Worm (Caenorhabditis elegans) whole organism, midembryonic: ENCODE measurements around the gene srg-2.

Experiments used
- T22C8.4 ChIP-seq: fragments of 200-800 bp; sonication (Bioruptor generic); IDR thresholded peaks from 2 replicates; pipeline ENCODE4 v1.3.6; 2022; ENCODE audit warnings: missing genetic modification characterization, missing compliant biosample characterization
- cog-1 ChIP-seq: sonication (generic microtip); optimal IDR thresholded peaks from 2 replicates; lab custom pipeline; 2016; ENCODE audit warnings: missing genetic modification characterization, missing compliant biosample characterization
- flt-1 ChIP-seq: fragments of 200-800 bp; sonication (Bioruptor generic); IDR thresholded peaks from 2 replicates; pipeline ENCODE4 v1.3.6; 2022; ENCODE audit warnings: missing genetic modification characterization, missing compliant biosample characterization
- klf-2 ChIP-seq: fragments of 200-800 bp; sonication (Bioruptor generic); conservative IDR thresholded peaks from 2 replicates; pipeline ENCODE4 v1.3.6; 2022; ENCODE audit warnings: missing genetic modification reagents, missing genetic modification characterization, missing compliant biosample characterization
- med-1 ChIP-seq: sonication (generic microtip); optimal IDR thresholded peaks from 2 replicates; lab custom pipeline; 2017; ENCODE audit warnings: missing genetic modification characterization, mild to moderate bottlenecking, missing compliant biosample characterization, antibody characterized with exemption, missing genetic modification reagents; ENCODE audit not compliant: insufficient read depth
- ref-1 ChIP-seq: fragments of 200-800 bp; sonication (Bioruptor generic); conservative IDR thresholded peaks from 2 replicates; pipeline ENCODE4 v1.3.6; 2022; ENCODE audit warnings: missing genetic modification reagents, missing genetic modification characterization, missing compliant biosample characterization
- tab-1 ChIP-seq: fragments of 200-800 bp; sonication (Bioruptor generic); IDR thresholded peaks from 2 replicates; pipeline ENCODE4 v1.3.6; 2022; ENCODE audit warnings: missing genetic modification characterization, missing compliant biosample characterization
- ztf-23 ChIP-seq: fragments of 200-800 bp; sonication (Bioruptor generic); IDR thresholded peaks from 2 replicates; pipeline ENCODE4 v1.3.6; 2022; ENCODE audit warnings: missing genetic modification reagents, missing genetic modification characterization, missing compliant biosample characterization
- ztf-29 ChIP-seq: fragments of 200-800 bp; sonication (Bioruptor generic); IDR thresholded peaks from 2 replicates; pipeline ENCODE4 v1.3.6; 2022; ENCODE audit warnings: missing genetic modification reagents, missing genetic modification characterization, missing compliant biosample characterization

srg-2 gene

DNA sequence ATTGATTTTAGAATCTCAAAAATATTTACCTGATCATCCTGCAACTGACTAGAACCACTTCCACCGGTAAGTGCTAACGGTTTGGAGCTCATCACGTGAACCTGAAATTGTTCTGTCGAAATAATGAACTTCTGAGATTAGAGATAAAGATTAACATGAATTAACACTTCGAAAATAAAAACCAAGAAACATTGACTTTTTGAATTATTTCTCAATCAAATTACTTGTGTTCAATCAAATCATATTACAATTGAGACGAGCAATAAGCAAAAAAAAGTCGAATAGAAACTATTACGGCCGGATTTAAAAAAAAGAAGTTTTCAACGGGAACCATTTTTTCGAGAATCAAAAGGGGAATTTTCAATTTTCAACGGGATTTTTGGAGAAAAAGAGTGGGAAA is 14.3 kb downstream of the srg-2 start, which contains the start of gene bcas-2:
Gene bcas-2, minus strand, starts transcription at position 101 of the 400 bp plus-strand sequence.
- TF ChIP-seq med-1 (GFP tag; lab: Kevin White, UChicago) (no peak), klf-2 (GFP tag; lab: Robert Waterston, UW) (no peak), ztf-29 (GFP tag; lab: Robert Waterston, UW) (no peak), tab-1 (GFP tag; lab: Robert Waterston, UW) (no peak), ref-1 (GFP tag; lab: Robert Waterston, UW) (no peak), T22C8.4 (GFP tag; lab: Robert Waterston, UW) (no peak), flt-1 (GFP tag; lab: Robert Waterston, UW) (no peak), ztf-23 (GFP tag; lab: Robert Waterston, UW) (no peak), cog-1 (tag; lab: Kevin White, UChicago) (no peak)

DNA sequence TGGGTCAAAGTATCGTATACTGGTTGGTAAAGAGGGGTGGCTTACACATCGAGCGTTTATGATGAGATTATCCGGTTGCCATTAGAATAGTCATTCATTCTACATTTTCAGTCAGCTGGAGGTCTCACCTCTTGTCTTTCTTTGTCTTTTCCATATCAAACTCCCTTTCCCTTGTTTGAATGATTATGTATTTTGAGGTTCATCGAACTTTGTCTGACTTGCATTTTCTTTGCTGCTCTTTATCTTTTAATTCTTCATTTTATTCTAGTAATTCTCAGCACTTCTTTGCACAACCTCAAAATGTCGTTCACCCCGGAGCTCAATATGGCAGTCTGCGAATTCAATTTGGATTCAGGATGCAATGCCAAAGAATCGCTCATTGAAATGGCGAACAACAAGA is 19.5 kb downstream of the srg-2 start, which contains the start of gene T12A2.3:
Gene T12A2.3, plus strand, starts transcription at position 301 of the 400 bp plus-strand sequence.
- TF ChIP-seq klf-2 (GFP tag; lab: Robert Waterston, UW) (no peak), tab-1 (GFP tag; lab: Robert Waterston, UW) (no peak), ztf-23 (GFP tag; lab: Robert Waterston, UW) (no peak), flt-1 (GFP tag; lab: Robert Waterston, UW) (no peak), ztf-29 (GFP tag; lab: Robert Waterston, UW) (no peak), ref-1 (GFP tag; lab: Robert Waterston, UW) (no peak), T22C8.4 (GFP tag; lab: Robert Waterston, UW) (no peak), med-1 (GFP tag; lab: Kevin White, UChicago) (no peak), cog-1 (tag; lab: Kevin White, UChicago) (no peak)

DNA sequence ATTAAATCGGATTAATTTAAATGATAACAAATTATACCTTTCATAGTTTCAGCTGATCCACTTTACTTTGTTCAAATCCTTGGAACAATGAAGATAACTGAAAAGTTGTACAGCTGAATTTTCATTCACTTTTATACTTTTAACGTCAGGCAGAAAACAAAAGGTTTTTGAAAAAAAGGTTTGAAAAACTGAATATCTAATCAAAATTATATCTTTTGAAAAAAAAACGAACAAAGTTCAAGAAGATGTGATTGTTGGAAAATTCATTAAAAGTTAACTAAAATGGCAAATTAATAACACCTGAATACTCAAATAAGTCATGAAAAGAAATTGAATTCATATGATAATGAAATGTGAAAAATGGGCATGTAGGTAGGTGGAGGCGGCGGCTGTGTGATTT is 23.4 kb downstream of the srg-2 start, which contains the start of gene T12A2.21:
Gene T12A2.21, minus strand, starts transcription at position 101 of the 400 bp plus-strand sequence.
- TF ChIP-seq tab-1 (GFP tag; lab: Robert Waterston, UW) (no peak), cog-1 (tag; lab: Kevin White, UChicago) (no peak), T22C8.4 (GFP tag; lab: Robert Waterston, UW) (no peak), flt-1 (GFP tag; lab: Robert Waterston, UW) (no peak), ztf-23 (GFP tag; lab: Robert Waterston, UW) (no peak), klf-2 (GFP tag; lab: Robert Waterston, UW) (no peak), med-1 (GFP tag; lab: Kevin White, UChicago) (no peak), ref-1 (GFP tag; lab: Robert Waterston, UW) (no peak), ztf-29 (GFP tag; lab: Robert Waterston, UW) (no peak)

DNA sequence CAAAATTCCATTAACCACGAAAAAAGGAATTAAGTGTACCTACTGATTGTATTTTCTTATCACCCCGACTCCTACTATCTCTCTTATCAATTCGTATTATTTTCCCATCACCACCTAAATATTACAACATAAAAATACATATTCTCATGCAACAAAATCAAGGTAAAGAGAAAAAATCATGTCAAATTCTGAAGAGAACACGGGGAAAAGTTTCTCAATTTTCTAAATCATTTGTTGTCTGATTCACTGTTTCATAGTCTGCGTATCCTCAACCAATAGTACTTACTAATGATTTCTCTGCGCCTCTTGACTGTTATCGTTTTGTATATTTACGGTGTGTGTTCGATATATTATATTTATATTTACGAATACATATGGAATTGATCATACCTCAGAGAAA is 28.1 kb downstream of the srg-2 start:
- no peak for TF ChIP-seq cog-1 (tag; lab: Kevin White, UChicago)
- no peak for TF ChIP-seq ztf-29 (GFP tag; lab: Robert Waterston, UW)
- TF ChIP-seq ztf-23 (GFP tag; lab: Robert Waterston, UW), result no peak
- no peak for TF ChIP-seq T22C8.4 (GFP tag; lab: Robert Waterston, UW)
- TF ChIP-seq klf-2 (GFP tag; lab: Robert Waterston, UW), result no peak
- no peak for TF ChIP-seq tab-1 (GFP tag; lab: Robert Waterston, UW)
- no peak for TF ChIP-seq med-1 (GFP tag; lab: Kevin White, UChicago)
- TF ChIP-seq ref-1 (GFP tag; lab: Robert Waterston, UW), result no peak

DNA sequence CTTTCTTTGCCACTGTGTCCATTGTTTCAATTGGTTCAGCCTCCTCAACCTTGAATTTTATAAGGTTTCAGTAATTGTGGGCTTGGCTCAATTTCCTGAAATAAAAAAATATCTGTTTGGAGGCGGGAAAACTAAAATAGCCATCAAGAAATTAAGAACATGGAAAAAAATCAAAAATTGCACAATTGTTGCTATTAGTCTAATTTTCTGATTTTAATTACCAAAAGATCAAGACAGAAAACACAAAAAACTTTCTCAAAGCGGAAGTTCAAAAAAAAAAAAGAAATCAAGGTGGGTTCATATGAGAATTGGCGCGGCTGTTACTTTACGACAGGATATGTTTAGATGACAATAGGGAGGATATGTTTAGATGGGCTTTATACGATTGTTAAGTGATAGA is 29.1 kb downstream of the srg-2 start, which contains the start of gene esyt-2:
Gene esyt-2, minus strand, starts transcription at position 101 of the 400 bp plus-strand sequence.
- no peak for TF ChIP-seq flt-1 (GFP tag; lab: Robert Waterston, UW)
- no peak for TF ChIP-seq ref-1 (GFP tag; lab: Robert Waterston, UW)
- TF ChIP-seq ztf-23 (GFP tag; lab: Robert Waterston, UW), result no peak
- no peak for TF ChIP-seq tab-1 (GFP tag; lab: Robert Waterston, UW)
- no peak for TF ChIP-seq T22C8.4 (GFP tag; lab: Robert Waterston, UW)
- TF ChIP-seq ztf-29 (GFP tag; lab: Robert Waterston, UW), result no peak
- TF ChIP-seq cog-1 (tag; lab: Kevin White, UChicago), result no peak
- no peak for TF ChIP-seq klf-2 (GFP tag; lab: Robert Waterston, UW)
- no peak for TF ChIP-seq med-1 (GFP tag; lab: Kevin White, UChicago)

DNA sequence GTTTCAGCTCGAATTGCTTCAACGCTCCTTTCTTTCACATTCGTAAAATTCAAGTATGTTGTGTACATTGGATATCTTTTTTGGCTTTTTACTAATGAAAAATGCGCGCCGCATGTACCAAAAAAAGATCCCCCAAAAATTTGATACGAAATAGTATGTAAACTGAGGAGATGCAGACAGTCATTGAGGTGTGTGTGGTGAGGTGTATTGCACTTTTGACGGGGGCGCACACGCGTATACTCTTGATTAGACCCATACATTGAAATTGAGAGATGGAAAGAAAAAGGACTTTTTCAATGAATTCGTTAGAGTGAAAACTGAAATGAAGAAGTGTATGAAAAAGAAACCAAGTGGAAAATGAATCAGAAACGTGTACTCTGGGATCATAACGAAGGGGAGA is 38.6 kb downstream of the srg-2 start:
- TF ChIP-seq med-1 (GFP tag; lab: Kevin White, UChicago) (no peak), ref-1 (GFP tag; lab: Robert Waterston, UW) (no peak), klf-2 (GFP tag; lab: Robert Waterston, UW) (no peak), ztf-29 (GFP tag; lab: Robert Waterston, UW) (no peak), flt-1 (GFP tag; lab: Robert Waterston, UW) (no peak), T22C8.4 (GFP tag; lab: Robert Waterston, UW) (no peak), ztf-23 (GFP tag; lab: Robert Waterston, UW) (no peak), cog-1 (tag; lab: Kevin White, UChicago) (no peak), tab-1 (GFP tag; lab: Robert Waterston, UW) (no peak)

DNA sequence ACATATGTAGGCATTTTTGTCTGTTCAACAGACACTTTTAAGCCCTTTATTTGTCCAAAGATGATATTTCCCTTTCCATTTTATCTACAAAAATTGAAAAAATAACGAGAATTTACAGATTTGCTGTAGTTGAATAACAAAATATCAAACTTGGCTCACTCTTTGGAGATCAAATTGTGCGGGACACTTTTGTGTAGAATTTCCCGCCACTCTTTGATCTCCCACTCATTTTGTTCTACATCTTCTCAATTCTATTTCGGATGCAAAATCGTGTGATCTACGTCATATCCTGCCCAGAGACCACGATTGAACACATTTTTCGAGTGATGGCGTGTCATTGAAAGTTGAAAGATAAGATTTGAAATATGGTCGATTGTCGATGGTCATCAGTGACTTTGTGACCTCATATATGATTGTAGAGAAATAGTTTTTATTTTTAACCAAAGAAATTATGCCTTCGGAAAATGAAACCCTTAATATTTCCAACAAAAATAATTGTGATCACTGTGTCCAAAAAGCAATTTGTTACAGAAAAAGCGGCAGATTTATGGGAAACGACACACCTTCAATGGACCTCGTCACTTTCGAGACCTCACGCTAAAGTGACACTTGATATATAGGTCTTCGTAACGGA is 43.1 kb downstream of the srg-2 start, which contains the start of gene hot-4:
Gene hot-4, plus strand, starts transcription at position 584 of the 634 bp plus-strand sequence.
- TF ChIP-seq ref-1 (GFP tag; lab: Robert Waterston, UW), result no peak
- TF ChIP-seq cog-1 (tag; lab: Kevin White, UChicago), result no peak
- no peak for TF ChIP-seq flt-1 (GFP tag; lab: Robert Waterston, UW)
- no peak for TF ChIP-seq med-1 (GFP tag; lab: Kevin White, UChicago)
- TF ChIP-seq T22C8.4 (GFP tag; lab: Robert Waterston, UW), result no peak
- no peak for TF ChIP-seq ztf-29 (GFP tag; lab: Robert Waterston, UW)
- no peak for TF ChIP-seq tab-1 (GFP tag; lab: Robert Waterston, UW)
- TF ChIP-seq ztf-23 (GFP tag; lab: Robert Waterston, UW), result no peak
- no peak for TF ChIP-seq klf-2 (GFP tag; lab: Robert Waterston, UW)

DNA sequence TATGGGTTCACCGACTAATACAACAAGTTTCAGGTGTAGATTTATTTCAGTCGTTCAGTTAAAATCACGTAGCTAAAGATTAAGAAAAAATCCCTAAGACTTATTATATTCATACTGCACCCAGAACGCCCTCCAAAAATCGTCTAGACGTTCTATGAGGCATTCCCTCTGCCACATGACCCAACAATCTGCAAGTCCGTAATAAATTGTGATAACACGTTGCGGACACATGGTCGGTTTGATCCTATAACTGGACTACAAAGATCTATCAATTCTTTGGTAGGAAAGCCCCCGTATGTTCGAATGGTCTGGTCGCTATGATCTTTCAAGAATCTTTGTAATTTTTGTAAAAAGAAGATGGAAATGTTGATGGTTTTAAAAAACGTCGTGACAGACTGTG is 44.1 kb downstream of the srg-2 start:
- TF ChIP-seq klf-2 (GFP tag; lab: Robert Waterston, UW) (no peak), ref-1 (GFP tag; lab: Robert Waterston, UW) (no peak), ztf-23 (GFP tag; lab: Robert Waterston, UW) (no peak), cog-1 (tag; lab: Kevin White, UChicago) (no peak), flt-1 (GFP tag; lab: Robert Waterston, UW) (no peak), med-1 (GFP tag; lab: Kevin White, UChicago) (no peak), ztf-29 (GFP tag; lab: Robert Waterston, UW) (no peak), T22C8.4 (GFP tag; lab: Robert Waterston, UW) (no peak), tab-1 (GFP tag; lab: Robert Waterston, UW) (no peak)
